Worm (Caenorhabditis elegans) whole organism, L4 larva: ENCODE data around the gene sup-37.

Experiments used
- F10B5.3 ChIP-seq: sonication (generic microtip); optimal IDR thresholded peaks from 2 replicates; lab custom pipeline; 2016; ENCODE audit warnings: mild to moderate bottlenecking, missing genetic modification characterization, missing compliant biosample characterization
- Y105C5A.15 ChIP-seq: fragments of 200-800 bp; sonication (Bioruptor generic); IDR thresholded peaks from 2 replicates; pipeline ENCODE4 v1.3.6; 2022; ENCODE audit warnings: missing genetic modification characterization, missing compliant biosample characterization
- ama-1 ChIP-seq: fragments of 150-350 bp; optimal IDR thresholded peaks from 2 replicates; lab custom pipeline; 2014; ENCODE audit warnings: inconsistent platforms, mixed read lengths
- ces-1 ChIP-seq: fragments of 150-350 bp; sonication (generic microtip); optimal IDR thresholded peaks from 4 replicates; lab custom pipeline; 2014; ENCODE audit warnings: missing biosample characterization, missing genetic modification reagents, missing genetic modification characterization
- fos-1 ChIP-seq: fragments of 150-350 bp; optimal IDR thresholded peaks from 2 replicates; lab custom pipeline; 2014; ENCODE audit warnings: missing biosample characterization, missing genetic modification characterization
- gei-8 ChIP-seq: fragments of 200-800 bp; sonication (Bioruptor generic); optimal IDR thresholded peaks from 2 replicates; lab custom pipeline; 2018; ENCODE audit warnings: mild to moderate bottlenecking, missing genetic modification characterization, missing compliant biosample characterization
- lim-7 ChIP-seq: fragments of 200-800 bp; sonication (Bioruptor generic); IDR thresholded peaks from 2 replicates; pipeline ENCODE4 v1.3.6; 2022; ENCODE audit warnings: missing genetic modification characterization, missing compliant biosample characterization
- mxl-3 ChIP-seq: fragments of 200-800 bp; sonication (Bioruptor generic); optimal IDR thresholded peaks from 2 replicates; lab custom pipeline; 2018; ENCODE audit warnings: mild to moderate bottlenecking, missing genetic modification characterization, missing compliant biosample characterization

ce11 chrV:8765938-8766337 lies 20.4 kb upstream of the sup-37 start, which contains the start of gene B0507.9:
- TF ChIP-seq ces-1 (GFP tag; lab: Kevin White, UChicago) = no peak
- TF ChIP-seq gei-8 (GFP tag; lab: Kevin White, UChicago) = no peak
- no peak for TF ChIP-seq Y105C5A.15 (GFP tag; lab: Robert Waterston, UW)
- no peak for TF ChIP-seq fos-1
- TF ChIP-seq ama-1 = no peak
- TF ChIP-seq mxl-3 (GFP tag; lab: Kevin White, UChicago) = no peak
- TF ChIP-seq F10B5.3 (tag; lab: Kevin White, UChicago) = no peak
- TF ChIP-seq lim-7 (GFP tag; lab: Robert Waterston, UW) = no peak
